Worm (Caenorhabditis elegans): ENCODE measurements around the gene mps-1.
A peak's percentile ranks its signal among the peaks of the same experiment; 100 is the strongest.

mps-1 gene

ce11 chrII:6248503-6248902 is 45.7 kb downstream of the mps-1 start (continued):
- TF ChIP-seq dpl-1 (GFP tag; optimal IDR thresholded peaks at IDR 0.05), result peak; percentile 54 to 68 (median 63)
- peak; percentile 24 for TF ChIP-seq tbx-2 (tag; optimal IDR thresholded peaks at IDR 0.05)
- TF ChIP-seq dsc-1 (tag; optimal IDR thresholded peaks at IDR 0.05), result peak; percentile 28
- no peak for TF ChIP-seq alr-1 (tag; optimal IDR thresholded peaks at IDR 0.05; ENCODE audit: borderline replicate concordance)
- no peak for TF ChIP-seq zag-1 (tag; optimal IDR thresholded peaks at IDR 0.05)
- TF ChIP-seq nhr-28 (tag; optimal IDR thresholded peaks at IDR 0.05), result no peak
- peak; percentile 20 for TF ChIP-seq xbp-1 (tag; optimal IDR thresholded peaks at IDR 0.05)
- peak; percentile 45 for TF ChIP-seq nhr-20 (tag; optimal IDR thresholded peaks at IDR 0.05)
- no peak for TF ChIP-seq egl-13 (tag; optimal IDR thresholded peaks at IDR 0.05)
- peak; percentile 64 for TF ChIP-seq nhr-90 (tag; optimal IDR thresholded peaks at IDR 0.05; ENCODE audit: poor library complexity)
- no peak for TF ChIP-seq hpl-2 (GFP tag; optimal IDR thresholded peaks at IDR 0.05)
- peak; percentile 58 for TF ChIP-seq swsn-7 (tag; optimal IDR thresholded peaks at IDR 0.05)
- TF ChIP-seq lsy-2 (tag; optimal IDR thresholded peaks at IDR 0.05), result peak; percentile 8 to 60
- TF ChIP-seq fkh-8 (tag; optimal IDR thresholded peaks at IDR 0.05), result no peak
- no peak for TF ChIP-seq nhr-237 (tag; optimal IDR thresholded peaks at IDR 0.05)
- peak; percentile 80 for TF ChIP-seq nhr-85 (tag)
- no peak for TF ChIP-seq ama-1 (optimal IDR thresholded peaks at IDR 0.05)
- TF ChIP-seq nhr-84 (tag; optimal IDR thresholded peaks at IDR 0.05), result no peak
- TF ChIP-seq egl-27 (tag; optimal IDR thresholded peaks at IDR 0.05), result no peak
- peak; percentile 58 for TF ChIP-seq nhr-71 (tag; optimal IDR thresholded peaks at IDR 0.05)
- no peak for TF ChIP-seq blmp-1 (tag; optimal IDR thresholded peaks at IDR 0.05)
- no peak for TF ChIP-seq snpc-4 (tag; optimal IDR thresholded peaks at IDR 0.05)
- TF ChIP-seq hlh-17 (GFP tag; optimal IDR thresholded peaks at IDR 0.05; ENCODE audit: borderline replicate concordance), result no peak
- TF ChIP-seq ceh-8 (GFP tag; optimal IDR thresholded peaks at IDR 0.05), result no peak
- TF ChIP-seq unc-130 (tag; optimal IDR thresholded peaks at IDR 0.05), result peak; percentile 35
- TF ChIP-seq nhr-19 (GFP tag; conservative IDR thresholded peaks at IDR 0.05), result peak; percentile 57
- no peak for TF ChIP-seq pag-3 (tag; optimal IDR thresholded peaks at IDR 0.05; ENCODE audit: borderline replicate concordance, insufficient read depth)
- TF ChIP-seq ceh-63 (GFP tag; optimal IDR thresholded peaks at IDR 0.05), result no peak
- no peak for TF ChIP-seq mef-2 (tag; optimal IDR thresholded peaks at IDR 0.05)
- no peak for TF ChIP-seq fkh-10 (GFP tag; optimal IDR thresholded peaks at IDR 0.05)
- peak; percentile 42 to 83 for TF ChIP-seq lin-35 (GFP tag; optimal IDR thresholded peaks at IDR 0.05)
- TF ChIP-seq rnt-1 (tag; optimal IDR thresholded peaks at IDR 0.05), result peak; percentile 52
- no peak for TF ChIP-seq lin-14 (GFP tag; optimal IDR thresholded peaks at IDR 0.05)
- no peak for TF ChIP-seq sptf-1 (tag; optimal IDR thresholded peaks at IDR 0.05)
- no peak for TF ChIP-seq efl-3 (GFP tag; optimal IDR thresholded peaks at IDR 0.05)
- TF ChIP-seq nhr-76 (tag; optimal IDR thresholded peaks at IDR 0.05), result no peak
- no peak for TF ChIP-seq vab-15 (tag; optimal IDR thresholded peaks at IDR 0.05)
- TF ChIP-seq C04F5.9 (tag; optimal IDR thresholded peaks at IDR 0.05), result no peak
- TF ChIP-seq elt-3 (tag; optimal IDR thresholded peaks at IDR 0.05), result peak in 1 of 6 experiments; percentile 10
- TF ChIP-seq ztf-4 (tag; optimal IDR thresholded peaks at IDR 0.05), result no peak
- TF ChIP-seq ets-5 (GFP tag; IDR thresholded peaks at IDR 0.05), result no peak
- no peak for TF ChIP-seq ztf-11 (tag; optimal IDR thresholded peaks at IDR 0.05)
- TF ChIP-seq unc-30 (tag; optimal IDR thresholded peaks at IDR 0.05), result no peak
- peak; percentile 64 to 74 for TF ChIP-seq efl-1 (optimal IDR thresholded peaks at IDR 0.05)
- TF ChIP-seq efl-1 (GFP tag; optimal IDR thresholded peaks at IDR 0.05 in 1 of 2), result peak; percentile 62 to 98
- TF ChIP-seq jun-1 (tag; optimal IDR thresholded peaks at IDR 0.05), result no peak
- TF ChIP-seq unc-86 (tag; optimal IDR thresholded peaks at IDR 0.05), result peak; percentile 18
- peak; percentile 27 for TF ChIP-seq skn-1 (tag; optimal IDR thresholded peaks at IDR 0.05)
- no peak for TF ChIP-seq C34B4.2 (tag; optimal IDR thresholded peaks at IDR 0.05)
- TF ChIP-seq nhr-12 (tag; optimal IDR thresholded peaks at IDR 0.05), result no peak
